Fruit fly (Drosophila melanogaster) whole organism, embryonic: Measurements from ENCODE around the gene CG5644.

Experiments used
- C15 ChIP-seq: fragments of 200-800 bp; sonication (Bioruptor generic); IDR thresholded peaks from 3 replicates; pipeline ENCODE4 v1.3.6; 2022; ENCODE audit warnings: missing biosample characterization, missing genetic modification characterization
- CG10543 ChIP-seq: fragments of 200-800 bp; sonication (Bioruptor generic); optimal IDR thresholded peaks from 3 replicates; lab custom pipeline; 2017; ENCODE audit warnings: missing biosample characterization, mild to moderate bottlenecking, missing genetic modification characterization, moderate library complexity
- CG11560 ChIP-seq: fragments of 200-800 bp; sonication (Bioruptor generic); IDR thresholded peaks from 3 replicates; pipeline ENCODE4 v1.3.6; 2022; ENCODE audit warnings: missing biosample characterization, missing genetic modification characterization
- CG12071 ChIP-seq: fragments of 200-800 bp; sonication (Bioruptor generic); optimal IDR thresholded peaks from 3 replicates; lab custom pipeline; 2018; ENCODE audit warnings: missing biosample characterization, mild to moderate bottlenecking, missing genetic modification characterization
- CG12299 ChIP-seq: fragments of 200-800 bp; sonication (Bioruptor generic); optimal IDR thresholded peaks from 2 replicates; lab custom pipeline; 2018; ENCODE audit warnings: missing biosample characterization, mild to moderate bottlenecking, missing genetic modification characterization
- CG12769 ChIP-seq: fragments of 200-800 bp; sonication (Bioruptor generic); optimal IDR thresholded peaks from 2 replicates; lab custom pipeline; 2019; ENCODE audit warnings: missing biosample characterization, mild to moderate bottlenecking, missing genetic modification characterization, moderate library complexity
- CG14667 ChIP-seq: fragments of 200-800 bp; sonication (Bioruptor generic); IDR thresholded peaks from 2 replicates; pipeline ENCODE4 v1.3.6; 2022; ENCODE audit warnings: missing biosample characterization, missing genetic modification characterization
- CG1647 ChIP-seq: fragments of 200-800 bp; sonication (Bioruptor generic); optimal IDR thresholded peaks from 3 replicates; lab custom pipeline; 2016; ENCODE audit warnings: missing biosample characterization, missing genetic modification characterization
- CG16813 ChIP-seq: fragments of 200-800 bp; sonication (Bioruptor generic); IDR thresholded peaks from 3 replicates; pipeline ENCODE4 v1.3.6; 2022; ENCODE audit warnings: missing biosample characterization, missing genetic modification characterization; ENCODE audit not compliant: partially characterized antibody
- CG16863 ChIP-seq: fragments of 200-800 bp; sonication (Bioruptor generic); optimal IDR thresholded peaks from 3 replicates; lab custom pipeline; 2016; ENCODE audit warnings: missing biosample characterization, missing genetic modification characterization
- CG17186 ChIP-seq: fragments of 200-800 bp; sonication (Bioruptor generic); optimal IDR thresholded peaks from 3 replicates; lab custom pipeline; 2017; ENCODE audit warnings: missing biosample characterization, missing genetic modification reagents, missing genetic modification characterization
- CG2116 ChIP-seq: fragments of 200-800 bp; sonication (Bioruptor generic); optimal IDR thresholded peaks from 3 replicates; lab custom pipeline; 2018; ENCODE audit warnings: missing biosample characterization, mild to moderate bottlenecking, missing genetic modification characterization
- CG4282 ChIP-seq: fragments of 200-800 bp; sonication (Bioruptor generic); optimal IDR thresholded peaks from 2 replicates; lab custom pipeline; 2016; ENCODE audit warnings: missing biosample characterization, missing genetic modification characterization
- CG43689 ChIP-seq: fragments of 200-800 bp; sonication (Bioruptor generic); IDR thresholded peaks from 2 replicates; pipeline ENCODE4 v1.3.6; 2022; ENCODE audit warnings: missing biosample characterization, missing genetic modification characterization
- CG4617 ChIP-seq: fragments of 200-800 bp; sonication (Bioruptor generic); optimal IDR thresholded peaks from 3 replicates; lab custom pipeline; 2016; ENCODE audit warnings: missing biosample characterization, missing genetic modification characterization, borderline replicate concordance
- CG6689 ChIP-seq: fragments of 200-800 bp; sonication (Bioruptor generic); IDR thresholded peaks from 2 replicates; pipeline ENCODE4 v1.3.6; 2022; ENCODE audit warnings: missing biosample characterization, missing genetic modification characterization
- CG6791 ChIP-seq: fragments of 200-800 bp; sonication (Bioruptor generic); IDR thresholded peaks from 3 replicates; pipeline ENCODE4 v1.3.6; 2022; ENCODE audit warnings: missing biosample characterization, missing genetic modification characterization; ENCODE audit not compliant: partially characterized antibody
- CG9215 ChIP-seq: fragments of 200-800 bp; sonication (Bioruptor generic); IDR thresholded peaks from 2 replicates; pipeline ENCODE4 v1.3.6; 2022; ENCODE audit warnings: missing biosample characterization, missing genetic modification characterization
- CG9437 ChIP-seq: fragments of 200-800 bp; sonication (Bioruptor generic); optimal IDR thresholded peaks from 2 replicates; lab custom pipeline; 2018; ENCODE audit warnings: missing biosample characterization, mild to moderate bottlenecking, missing genetic modification characterization
- Dp ChIP-seq: fragments of 200-800 bp; sonication (Bioruptor generic); optimal IDR thresholded peaks from 2 replicates; lab custom pipeline; 2018; ENCODE audit warnings: missing biosample characterization, mild to moderate bottlenecking, missing genetic modification characterization, moderate library complexity
- Ets97D ChIP-seq: fragments of 200-800 bp; sonication (Bioruptor generic); optimal IDR thresholded peaks from 3 replicates; lab custom pipeline; 2016; ENCODE audit warnings: missing biosample characterization, missing genetic modification characterization
- Fer2 ChIP-seq: fragments of 200-800 bp; sonication (Bioruptor generic); optimal IDR thresholded peaks from 2 replicates; lab custom pipeline; 2018; ENCODE audit warnings: missing biosample characterization, mild to moderate bottlenecking, missing genetic modification characterization, moderate library complexity
- HLH4C ChIP-seq: fragments of 200-800 bp; sonication (Bioruptor generic); IDR thresholded peaks from 3 replicates; pipeline ENCODE4 v1.3.6; 2022; ENCODE audit warnings: missing biosample characterization, missing genetic modification characterization; ENCODE audit not compliant: partially characterized antibody
- HmgZ ChIP-seq: fragments of 200-800 bp; sonication (Bioruptor generic); optimal IDR thresholded peaks from 2 replicates; lab custom pipeline; 2018; ENCODE audit warnings: missing biosample characterization, mild to moderate bottlenecking, missing genetic modification characterization
- Lim3 ChIP-seq: fragments of 200-800 bp; sonication (Bioruptor generic); IDR thresholded peaks from 2 replicates; pipeline ENCODE4 v1.3.6; 2022; ENCODE audit warnings: missing biosample characterization, missing genetic modification characterization
- MBD-R2 ChIP-seq: fragments of 200-800 bp; sonication (Bioruptor generic); IDR thresholded peaks from 2 replicates; pipeline ENCODE4 v1.3.6; 2022; ENCODE audit warnings: missing biosample characterization, missing genetic modification characterization
- MESR4 ChIP-seq: fragments of 200-800 bp; sonication (Bioruptor generic); optimal IDR thresholded peaks from 2 replicates; lab custom pipeline; 2018; ENCODE audit warnings: missing biosample characterization, mild to moderate bottlenecking, missing genetic modification characterization, moderate library complexity
- Med ChIP-seq: fragments of 200-800 bp; sonication (Bioruptor generic); peaks from one replicate; lab custom pipeline; 2016; ENCODE audit warnings: missing biosample characterization, missing genetic modification characterization, mild to moderate bottlenecking, inconsistent platforms, moderate library complexity
- Mes4 ChIP-seq: fragments of 200-800 bp; sonication (Bioruptor generic); optimal IDR thresholded peaks from 2 replicates; lab custom pipeline; 2016; ENCODE audit warnings: missing biosample characterization, missing genetic modification characterization
- Nf-YC ChIP-seq: fragments of 200-800 bp; optimal IDR thresholded peaks from 3 replicates; lab custom pipeline; 2019; ENCODE audit warnings: missing biosample characterization, mild to moderate bottlenecking, missing genetic modification characterization, moderate library complexity
- Oli ChIP-seq: fragments of 200-800 bp; sonication (Bioruptor generic); optimal IDR thresholded peaks from 2 replicates; lab custom pipeline; 2018; ENCODE audit warnings: missing biosample characterization, mild to moderate bottlenecking, missing genetic modification characterization, moderate library complexity
- bbx ChIP-seq: fragments of 200-800 bp; sonication (Bioruptor generic); IDR thresholded peaks from 2 replicates; pipeline ENCODE4 v1.3.6; 2022; ENCODE audit warnings: missing biosample characterization, missing genetic modification characterization; ENCODE audit not compliant: partially characterized antibody
- dimm ChIP-seq: fragments of 200-800 bp; sonication (Bioruptor generic); IDR thresholded peaks from 2 replicates; pipeline ENCODE4 v1.3.6; 2022; ENCODE audit warnings: missing biosample characterization, missing genetic modification characterization
- dmrt11E ChIP-seq: fragments of 200-800 bp; sonication (Bioruptor generic); optimal IDR thresholded peaks from 3 replicates; lab custom pipeline; 2018; ENCODE audit warnings: missing biosample characterization, mild to moderate bottlenecking, missing genetic modification characterization, moderate library complexity
- ems ChIP-seq: fragments of 200-800 bp; sonication (Bioruptor generic); optimal IDR thresholded peaks from 3 replicates; lab custom pipeline; 2016; ENCODE audit warnings: missing biosample characterization, missing genetic modification characterization
- eyg ChIP-seq: fragments of 200-800 bp; sonication (Bioruptor generic); optimal IDR thresholded peaks from 3 replicates; lab custom pipeline; 2016; ENCODE audit warnings: missing biosample characterization, missing genetic modification characterization
- fd3F ChIP-seq: fragments of 200-800 bp; sonication (Bioruptor generic); optimal IDR thresholded peaks from 2 replicates; lab custom pipeline; 2018; ENCODE audit warnings: missing biosample characterization, mild to moderate bottlenecking, missing genetic modification characterization, moderate library complexity
- grau ChIP-seq: fragments of 200-800 bp; optimal IDR thresholded peaks from 3 replicates; lab custom pipeline; 2019; ENCODE audit warnings: missing biosample characterization, mild to moderate bottlenecking, missing genetic modification characterization, moderate library complexity
- odd ChIP-seq: fragments of 200-800 bp; sonication (Bioruptor generic); optimal IDR thresholded peaks from 2 replicates; lab custom pipeline; 2017; ENCODE audit warnings: missing biosample characterization, mild to moderate bottlenecking, missing genetic modification characterization
- onecut ChIP-seq: fragments of 200-800 bp; sonication (Bioruptor generic); IDR thresholded peaks from 2 replicates; pipeline ENCODE4 v1.3.6; 2022; ENCODE audit warnings: missing biosample characterization, missing genetic modification characterization
- prd ChIP-seq, 3 experiments: fragments of >200 bp in 2 of 3; fragments of 200-800 bp in 1 of 3; sonication (Bioruptor generic) in 1 of 3; optimal IDR thresholded peaks in 2 of 3; IDR thresholded peaks in 1 of 3; 2 replicates in 2 of 3; 3 replicates in 1 of 3; pipeline versions ENCODE4 v1.3.6 to Lab custom; 2017 to 2022; ENCODE audit warnings: missing biosample characterization in 1 of 3, missing genetic modification characterization in 1 of 3
- row ChIP-seq: fragments of 200-800 bp; sonication (Bioruptor generic); IDR thresholded peaks from 3 replicates; pipeline ENCODE4 v1.3.6; 2022; ENCODE audit warnings: missing biosample characterization, missing genetic modification characterization
- sc ChIP-seq, 3 experiments: fragments of >200 bp in 2 of 3; fragments of 200-800 bp in 1 of 3; sonication (Bioruptor generic) in 1 of 3; optimal IDR thresholded peaks; 2 replicates in 2 of 3; 3 replicates in 1 of 3; lab custom pipeline; 2017; ENCODE audit warnings: mild to moderate bottlenecking in 1 of 3, missing biosample characterization in 1 of 3, missing genetic modification characterization in 1 of 3, missing genetic modification reagents in 1 of 3
- sens ChIP-seq: fragments of 200-800 bp; sonication (Bioruptor generic); peaks from one replicate; lab custom pipeline; 2016; ENCODE audit warnings: missing biosample characterization, missing genetic modification characterization
- slbo ChIP-seq: fragments of 200-800 bp; sonication (Bioruptor generic); IDR thresholded peaks from 2 replicates; pipeline ENCODE4 v1.3.6; 2022; ENCODE audit warnings: missing biosample characterization, missing genetic modification characterization
- stwl ChIP-seq: fragments of 200-800 bp; sonication (Bioruptor generic); optimal IDR thresholded peaks from 3 replicates; lab custom pipeline; 2018; ENCODE audit warnings: missing biosample characterization, mild to moderate bottlenecking, missing genetic modification characterization, moderate library complexity
- trem ChIP-seq: fragments of 200-800 bp; optimal IDR thresholded peaks from 3 replicates; lab custom pipeline; 2019; ENCODE audit warnings: missing biosample characterization, mild to moderate bottlenecking, missing genetic modification characterization, moderate library complexity
- trh ChIP-seq: fragments of 200-800 bp; sonication (Bioruptor generic); optimal IDR thresholded peaks from 2 replicates; lab custom pipeline; 2016; ENCODE audit warnings: missing biosample characterization, missing genetic modification characterization
- twi ChIP-seq: fragments of 200-800 bp; optimal IDR thresholded peaks from 2 replicates; lab custom pipeline; 2019; ENCODE audit warnings: missing biosample characterization, mild to moderate bottlenecking, missing genetic modification characterization, moderate library complexity
- zf30C ChIP-seq: fragments of 200-800 bp; sonication (Bioruptor generic); optimal IDR thresholded peaks from 3 replicates; lab custom pipeline; 2018; ENCODE audit warnings: missing biosample characterization, mild to moderate bottlenecking, missing genetic modification characterization

Gene CG5644

dm6 chr3L:8956669-8957068 is 23.0 kb downstream of the CG5644 start, which contains the start of gene mRpL12 (continued):
- TF ChIP-seq Ets97D (GFP tag; lab: Kevin White, UChicago) (peak; percentile 6), CG10543 (GFP tag; lab: Kevin White, UChicago) (no peak), prd (optimal IDR thresholded peaks at IDR 0.05; lab: Kevin White, UChicago) (no peak), prd (GFP tag; IDR thresholded peaks at IDR 0.05; lab: Robert Waterston, UW) (no peak), CG12769 (tag; lab: Kevin White, UChicago) (no peak), sc (optimal IDR thresholded peaks at IDR 0.05; lab: Kevin White, UChicago) (no peak), sc (GFP tag; optimal IDR thresholded peaks at IDR 0.05; lab: Kevin White, UChicago) (no peak), Lim3 (no peak), bbx (peak; percentile 66), Med (GFP tag; lab: Kevin White, UChicago) (peak; percentile 80), Mes4 (no peak), Dp (peak; percentile 52), CG2116 (GFP tag; lab: Kevin White, UChicago) (peak; percentile 92), twi (tag; lab: Kevin White, UChicago) (peak; percentile 14), CG6791 (GFP tag; lab: Robert Waterston, UW) (peak; percentile 26; the same call in 1 of the 3 replicates), CG16813 (GFP tag; lab: Robert Waterston, UW) (peak; percentile 30; the same call in 1 of the 3 replicates), sens (GFP tag; lab: Kevin White, UChicago) (peak; percentile 40), dimm (GFP tag; lab: Robert Waterston, UW) (no peak), fd3F (GFP tag; lab: Kevin White, UChicago) (no peak), eyg (GFP tag; lab: Kevin White, UChicago) (no peak), row (peak; percentile 38; the same call in 1 of the 3 replicates), HLH4C (GFP tag; lab: Robert Waterston, UW) (peak; percentile 50; the same call in 2 of the 3 replicates), MESR4 (GFP tag; lab: Kevin White, UChicago) (peak; percentile 87), zf30C (GFP tag; lab: Kevin White, UChicago) (no peak), CG16863 (GFP tag; lab: Kevin White, UChicago) (no peak), CG11560 (tag; lab: Robert Waterston, UW) (no peak), CG9437 (GFP tag; lab: Kevin White, UChicago) (no peak), trem (tag; lab: Kevin White, UChicago) (peak; percentile 83), trh (no peak), CG1647 (GFP tag; lab: Kevin White, UChicago) (no peak), Oli (tag; lab: Kevin White, UChicago) (peak; percentile 24), CG4617 (GFP tag; lab: Kevin White, UChicago) (peak; percentile 42), C15 (no peak), stwl (tag; lab: Kevin White, UChicago) (peak; percentile 80), dmrt11E (no peak), odd (GFP tag; lab: Kevin White, UChicago) (no peak), Nf-YC (tag; lab: Kevin White, UChicago) (no peak), CG17186 (GFP tag; lab: Kevin White, UChicago) (no peak), CG12299 (tag; lab: Kevin White, UChicago) (no peak), MBD-R2 (peak; percentile 77), ems (no peak), onecut (no peak), CG9215 (GFP tag; lab: Robert Waterston, UW) (peak; percentile 99), CG4282 (GFP tag; lab: Kevin White, UChicago) (no peak), slbo (GFP tag; lab: Robert Waterston, UW) (0 out of 2 replicates have a peak, but pooled peaks have one; percentile 25), CG6689 (GFP tag; lab: Robert Waterston, UW) (no peak), HmgZ (tag; lab: Kevin White, UChicago) (peak; percentile 34), CG12071 (GFP tag; lab: Kevin White, UChicago) (no peak), CG43689 (GFP tag; lab: Robert Waterston, UW) (no peak), CG14667 (GFP tag; lab: Robert Waterston, UW) (no peak), grau (no peak), Fer2 (tag; lab: Kevin White, UChicago) (no peak)
